Worm (Caenorhabditis elegans): ENCODE results near the gene F58H1.6.

The F58H1.6 gene

DNA sequence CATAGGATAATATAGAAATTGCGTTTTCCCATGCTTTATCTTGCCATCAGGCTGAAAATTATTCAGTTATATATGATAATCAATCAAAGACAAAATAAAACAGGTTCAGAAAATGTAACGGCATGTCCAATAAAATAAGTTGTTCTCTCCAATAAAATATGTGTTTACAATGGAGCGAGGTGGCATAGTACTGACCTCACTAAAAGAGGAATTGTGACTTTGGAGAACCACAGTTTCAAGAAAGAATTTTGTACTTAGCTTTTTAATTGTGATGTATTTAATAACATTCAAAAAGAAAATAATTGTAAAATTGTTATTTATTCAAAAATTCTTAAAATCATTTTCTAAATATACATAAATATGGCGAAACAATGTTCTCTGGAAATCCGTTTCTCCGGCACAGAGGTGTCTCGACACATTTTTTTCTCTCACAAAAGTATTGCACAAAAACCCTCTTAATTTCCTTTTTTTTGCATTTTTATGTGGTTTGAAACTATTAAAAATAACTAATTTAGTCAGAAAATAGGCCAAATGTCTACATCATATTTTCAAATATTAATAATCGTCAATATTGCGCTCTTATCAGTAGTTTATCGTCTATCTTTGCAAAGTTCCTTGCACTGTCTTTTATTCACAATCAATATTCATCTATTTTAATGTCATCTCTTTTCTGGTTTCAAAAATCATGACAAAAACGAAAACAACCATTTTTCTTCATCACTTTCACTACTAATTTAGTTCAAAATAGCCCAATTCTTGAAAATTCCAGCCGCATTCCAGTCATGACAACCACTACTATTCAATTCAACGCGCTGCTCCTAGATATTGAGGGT lies 9.0 kb upstream of the F58H1.6 start, which contains the start of the genes aman-2 and F58H1.3:
TSS of gene aman-2 (minus strand) at position 51 of the 833 bp plus-strand sequence.
TSS of gene F58H1.3 (plus strand) at position 783 of the 833 bp plus-strand sequence.
- no peak for TF ChIP-seq unc-62 (GFP tag; optimal IDR thresholded peaks at IDR 0.05)

DNA sequence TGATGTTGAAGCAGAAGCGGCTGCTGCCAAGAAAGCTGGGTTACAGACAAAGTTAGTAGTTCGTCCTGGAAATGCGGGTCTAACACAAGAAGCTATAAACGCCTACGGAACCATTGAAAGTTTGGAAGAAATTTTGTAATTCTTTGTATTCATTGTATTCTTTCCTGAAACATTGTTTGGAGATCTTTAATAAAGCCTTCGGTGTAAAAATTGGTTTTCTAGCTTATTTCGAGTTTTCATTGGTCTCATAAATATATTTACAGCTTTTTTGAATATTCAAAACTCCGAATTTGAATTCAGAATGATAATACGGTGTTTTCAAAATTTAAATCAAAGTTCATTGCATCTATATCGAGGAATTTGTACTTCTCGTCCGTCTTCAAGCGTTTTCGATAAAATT lies 7.6 kb upstream of the F58H1.6 start, which contains the start of gene F58H1.8:
TSS of gene F58H1.8 (plus strand) at position 301 of the 400 bp plus-strand sequence.
- no peak for TF ChIP-seq unc-62 (GFP tag; optimal IDR thresholded peaks at IDR 0.05)

- TF ChIP-seq unc-62 (GFP tag; optimal IDR thresholded peaks at IDR 0.05): no peak
Measured at ce11 chrV:11937710-11938109, 4.7 kb upstream of the F58H1.6 start, which contains the start of gene gpla-1. Gene gpla-1 (minus strand): TSS chrV:11937810.

DNA sequence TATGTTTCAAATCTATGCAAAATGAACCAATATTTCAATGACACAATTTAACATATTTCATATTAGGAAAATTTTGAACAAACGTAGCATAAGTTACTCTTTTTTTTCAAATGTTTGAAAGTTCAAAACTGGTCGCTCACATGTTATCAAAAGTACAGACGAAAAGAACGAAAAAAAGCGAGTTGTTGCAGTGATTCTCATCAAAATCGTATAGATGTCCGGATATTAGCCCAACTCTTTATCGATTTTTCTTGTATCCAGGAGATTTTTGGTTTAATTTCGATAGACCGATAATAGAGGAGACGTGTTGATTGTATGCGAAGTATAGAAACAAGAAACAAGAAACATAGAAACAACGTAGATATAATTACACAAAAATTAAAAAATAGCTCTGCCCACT lies 2.1 kb upstream of the F58H1.6 start:
- no peak for TF ChIP-seq unc-62 (GFP tag; optimal IDR thresholded peaks at IDR 0.05)

ce11 chrV:11941664-11942063 lies 761 bp upstream of the F58H1.6 start:
- TF ChIP-seq unc-62 (GFP tag; optimal IDR thresholded peaks at IDR 0.05): no peak

- no peak for TF ChIP-seq unc-62 (GFP tag; optimal IDR thresholded peaks at IDR 0.05)
Measured at ce11 chrV:11943737-11944136, 1.3 kb downstream of the F58H1.6 start.

- no peak for TF ChIP-seq unc-62 (GFP tag; optimal IDR thresholded peaks at IDR 0.05)
Measured at ce11 chrV:11945429-11945828, 3.0 kb downstream of the F58H1.6 start.

DNA sequence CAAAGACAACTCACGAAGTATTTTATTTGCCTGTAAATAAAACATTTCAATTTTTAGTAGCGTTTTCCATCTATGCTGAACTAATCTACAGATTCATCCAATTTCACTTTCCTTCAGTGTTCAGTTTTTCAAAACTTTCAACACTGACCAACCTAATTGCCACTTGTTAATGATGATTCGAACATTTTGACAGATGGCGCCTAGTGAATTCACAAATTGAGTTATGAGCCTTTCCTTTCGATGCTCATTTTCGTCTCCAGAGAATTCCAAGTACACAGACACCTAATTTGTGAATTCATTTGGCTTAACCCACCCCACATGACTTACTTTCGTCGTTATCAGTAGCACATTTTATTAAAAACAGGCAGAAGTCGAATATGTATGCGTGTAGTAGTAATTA lies 4.4 kb downstream of the F58H1.6 start:
- TF ChIP-seq unc-62 (GFP tag; optimal IDR thresholded peaks at IDR 0.05): no peak

ce11 chrV:11947414-11947954 lies 5.1 kb downstream of the F58H1.6 start:
- TF ChIP-seq unc-62 (GFP tag; optimal IDR thresholded peaks at IDR 0.05): no peak

DNA sequence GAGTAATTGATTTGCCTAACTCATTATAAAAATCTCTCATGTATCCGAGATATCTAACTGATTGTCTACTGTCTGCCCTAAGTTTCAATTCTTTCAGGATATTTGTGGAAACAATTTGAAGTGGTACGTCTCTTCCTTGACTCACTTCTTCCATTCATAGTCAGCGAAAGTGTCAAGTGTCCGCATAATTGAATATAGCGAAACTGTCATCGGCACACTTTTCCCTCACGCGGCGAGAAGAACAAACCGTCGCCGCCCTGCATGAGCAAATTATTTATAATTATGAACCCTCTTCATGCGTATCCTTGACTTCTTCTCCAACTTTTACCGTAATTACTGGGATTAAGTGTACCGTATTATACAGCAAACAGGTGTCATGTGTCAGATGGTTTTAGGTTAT lies 6.2 kb downstream of the F58H1.6 start:
- no peak for TF ChIP-seq unc-62 (GFP tag; optimal IDR thresholded peaks at IDR 0.05)

DNA sequence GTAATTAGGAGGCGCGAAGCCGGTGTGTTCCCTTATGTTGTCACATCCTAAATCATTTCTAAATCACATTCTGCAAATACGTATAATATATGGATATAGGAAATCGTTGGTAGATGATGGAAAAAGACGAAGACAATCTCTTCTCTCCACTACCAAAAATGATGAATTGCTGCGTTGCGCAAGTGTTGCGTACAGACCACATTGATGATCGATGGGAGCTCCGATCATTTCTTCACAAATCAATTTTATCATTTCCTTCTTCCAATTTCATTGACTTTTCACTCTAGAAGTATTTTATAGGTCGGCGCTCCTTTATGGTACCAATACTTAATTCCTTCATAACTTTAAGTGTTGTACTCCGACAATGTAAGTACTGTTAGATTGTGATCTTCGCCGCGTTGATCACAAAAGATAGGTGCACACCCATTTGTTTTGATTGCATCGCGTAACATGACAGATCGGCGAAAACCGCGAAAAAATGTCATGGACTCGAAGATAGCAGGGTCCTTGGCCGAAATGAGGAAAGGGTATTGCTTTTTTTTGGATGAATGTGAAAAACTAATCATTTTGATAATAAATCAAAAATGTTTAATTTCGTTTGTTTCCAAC lies 7.2 kb downstream of the F58H1.6 start:
- no peak for TF ChIP-seq unc-62 (GFP tag; optimal IDR thresholded peaks at IDR 0.05)

DNA sequence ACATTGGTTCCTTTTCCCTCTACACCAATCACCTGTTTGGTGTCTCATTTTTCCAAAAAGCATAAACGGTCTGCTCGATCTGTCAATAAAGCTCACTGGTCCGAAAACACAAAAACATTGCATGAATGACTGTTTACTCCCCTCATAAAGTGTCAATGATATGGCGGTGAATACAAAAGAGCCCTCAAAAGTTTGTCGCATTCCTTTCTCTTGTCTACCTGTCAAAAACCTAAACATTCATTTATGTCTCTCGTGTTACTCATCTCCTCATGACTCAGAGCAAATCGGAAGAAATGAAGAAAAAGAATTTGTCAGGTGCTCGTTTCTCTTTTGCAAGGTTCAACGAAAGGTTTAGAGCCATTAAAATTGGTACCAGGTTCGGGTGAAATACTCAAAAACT lies 8.8 kb downstream of the F58H1.6 start:
- TF ChIP-seq unc-62 (GFP tag; optimal IDR thresholded peaks at IDR 0.05): no peak

- TF ChIP-seq unc-62 (GFP tag; optimal IDR thresholded peaks at IDR 0.05): no peak
Measured at ce11 chrV:11952854-11953447, 10.5 kb downstream of the F58H1.6 start.

DNA sequence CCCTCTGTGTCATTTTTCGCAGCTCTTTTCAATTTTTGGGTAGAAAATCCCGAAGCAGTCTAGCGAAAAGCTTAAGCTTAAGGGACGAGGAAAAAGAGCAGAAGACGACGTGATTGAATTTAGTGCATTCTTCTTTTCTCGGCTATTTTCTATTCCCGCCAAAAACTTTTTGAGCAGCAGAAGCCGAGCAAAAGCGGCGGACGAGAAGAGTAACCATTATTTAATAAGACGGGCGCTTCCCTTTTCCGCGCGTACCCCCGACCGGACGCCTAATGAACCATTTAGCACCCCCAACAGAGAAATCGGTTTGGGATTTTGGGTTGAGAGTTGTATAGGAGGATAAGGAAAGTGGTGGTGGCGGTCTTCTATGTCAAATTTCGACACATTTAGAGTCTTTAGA lies 11.2 kb downstream of the F58H1.6 start:
- no peak for TF ChIP-seq unc-62 (GFP tag; optimal IDR thresholded peaks at IDR 0.05)

- no peak for TF ChIP-seq unc-62 (GFP tag; optimal IDR thresholded peaks at IDR 0.05)
Measured at ce11 chrV:11955617-11956016, 13.2 kb downstream of the F58H1.6 start.
